Fruit fly (Drosophila melanogaster) whole organism, embryonic: Measurements from ENCODE around the gene put.

Source experiments
- Antp ChIP-seq: fragments of 200-800 bp; sonication (Bioruptor generic); optimal IDR thresholded peaks from 3 replicates; lab custom pipeline; 2016; ENCODE audit warnings: missing biosample characterization, missing genetic modification characterization
- C15 ChIP-seq: fragments of 200-800 bp; sonication (Bioruptor generic); IDR thresholded peaks from 3 replicates; pipeline ENCODE4 v1.3.6; 2022; ENCODE audit warnings: missing biosample characterization, missing genetic modification characterization
- CG10274 ChIP-seq: fragments of 200-800 bp; sonication (Bioruptor generic); optimal IDR thresholded peaks from 3 replicates; lab custom pipeline; 2017; ENCODE audit warnings: missing biosample characterization, mild to moderate bottlenecking, missing genetic modification characterization
- CG11247 ChIP-seq: fragments of 200-800 bp; sonication (Bioruptor generic); IDR thresholded peaks from 2 replicates; pipeline ENCODE4 v1.3.6; 2022; ENCODE audit warnings: missing biosample characterization, missing genetic modification characterization
- CG11696 ChIP-seq: fragments of 200-800 bp; sonication (Bioruptor generic); IDR thresholded peaks from 2 replicates; pipeline ENCODE4 v1.3.6; 2022; ENCODE audit warnings: missing biosample characterization, missing genetic modification characterization
- CG1233 ChIP-seq: fragments of 200-800 bp; sonication (Bioruptor generic); optimal IDR thresholded peaks from 4 replicates; lab custom pipeline; 2018; ENCODE audit warnings: missing biosample characterization, mild to moderate bottlenecking, missing genetic modification characterization
- CG13894 ChIP-seq: fragments of 200-800 bp; sonication (Bioruptor generic); optimal IDR thresholded peaks from 3 replicates; lab custom pipeline; 2018; ENCODE audit warnings: missing biosample characterization, mild to moderate bottlenecking, missing genetic modification characterization, moderate library complexity
- CG1602 ChIP-seq: fragments of 200-800 bp; sonication (Bioruptor generic); optimal IDR thresholded peaks from 3 replicates; lab custom pipeline; 2016; ENCODE audit warnings: missing biosample characterization, missing genetic modification characterization
- CG2199 ChIP-seq: fragments of 200-800 bp; sonication (Bioruptor generic); IDR thresholded peaks from 3 replicates; pipeline ENCODE4 v1.3.6; 2022; ENCODE audit warnings: missing biosample characterization, missing genetic modification characterization
- CG31388 ChIP-seq: fragments of 200-800 bp; sonication (Bioruptor generic); optimal IDR thresholded peaks from 2 replicates; lab custom pipeline; 2016; ENCODE audit warnings: missing biosample characterization, missing genetic modification characterization
- CG31441 ChIP-seq: fragments of 200-800 bp; sonication (Bioruptor generic); IDR thresholded peaks from 2 replicates; pipeline ENCODE4 v1.3.6; 2022; ENCODE audit warnings: missing biosample characterization, missing genetic modification characterization
- CG3838 ChIP-seq: fragments of 200-800 bp; sonication (Bioruptor generic); optimal IDR thresholded peaks from 3 replicates; lab custom pipeline; 2016; ENCODE audit warnings: missing biosample characterization, missing genetic modification characterization
- CG4282 ChIP-seq: fragments of 200-800 bp; sonication (Bioruptor generic); optimal IDR thresholded peaks from 2 replicates; lab custom pipeline; 2016; ENCODE audit warnings: missing biosample characterization, missing genetic modification characterization
- CG4328 ChIP-seq: fragments of 200-800 bp; sonication (Bioruptor generic); optimal IDR thresholded peaks from 3 replicates; lab custom pipeline; 2017; ENCODE audit warnings: missing biosample characterization, missing genetic modification reagents, missing genetic modification characterization
- CG4360 ChIP-seq: fragments of 200-800 bp; sonication (Bioruptor generic); IDR thresholded peaks from 2 replicates; pipeline ENCODE4 v1.3.6; 2022; ENCODE audit warnings: missing biosample characterization, missing genetic modification characterization
- CG9437 ChIP-seq: fragments of 200-800 bp; sonication (Bioruptor generic); optimal IDR thresholded peaks from 2 replicates; lab custom pipeline; 2018; ENCODE audit warnings: missing biosample characterization, mild to moderate bottlenecking, missing genetic modification characterization
- CG9876 ChIP-seq: fragments of 200-800 bp; sonication (Bioruptor generic); optimal IDR thresholded peaks from 2 replicates; lab custom pipeline; 2016; ENCODE audit warnings: missing biosample characterization, missing genetic modification characterization
- Camta ChIP-seq: fragments of 200-800 bp; sonication (Bioruptor generic); optimal IDR thresholded peaks from 2 replicates; lab custom pipeline; 2016; ENCODE audit warnings: missing biosample characterization, missing genetic modification characterization
- Doc3 ChIP-seq: fragments of 200-800 bp; sonication (Bioruptor generic); IDR thresholded peaks from 3 replicates; pipeline ENCODE4 v1.3.6; 2022; ENCODE audit warnings: missing biosample characterization, missing genetic modification characterization; ENCODE audit not compliant: partially characterized antibody
- Ets97D ChIP-seq: fragments of 200-800 bp; sonication (Bioruptor generic); optimal IDR thresholded peaks from 3 replicates; lab custom pipeline; 2016; ENCODE audit warnings: missing biosample characterization, missing genetic modification characterization
- Gsc ChIP-seq: fragments of 200-800 bp; sonication (Bioruptor generic); IDR thresholded peaks from 2 replicates; pipeline ENCODE4 v1.3.6; 2022; ENCODE audit warnings: missing biosample characterization, missing genetic modification characterization
- Gug ChIP-seq: fragments of 200-800 bp; sonication (Bioruptor generic); IDR thresholded peaks from 4 replicates; pipeline ENCODE4 v1.3.6; 2022; ENCODE audit warnings: missing biosample characterization, missing genetic modification characterization
- HHEX ChIP-seq: fragments of 200-800 bp; sonication (Bioruptor generic); optimal IDR thresholded peaks from 3 replicates; lab custom pipeline; 2017; ENCODE audit warnings: missing biosample characterization, mild to moderate bottlenecking, missing genetic modification characterization, missing genetic modification reagents
- Hand ChIP-seq: fragments of 200-800 bp; sonication (Bioruptor generic); optimal IDR thresholded peaks from 2 replicates; lab custom pipeline; 2017; ENCODE audit warnings: mild to moderate bottlenecking, missing biosample characterization, missing genetic modification reagents, missing genetic modification characterization
- Hey ChIP-seq: fragments of 200-800 bp; sonication (Bioruptor generic); optimal IDR thresholded peaks from 3 replicates; lab custom pipeline; 2018; ENCODE audit warnings: missing biosample characterization, mild to moderate bottlenecking, missing genetic modification characterization
- Max ChIP-seq: fragments of 200-800 bp; sonication (Bioruptor generic); optimal IDR thresholded peaks from 2 replicates; lab custom pipeline; 2016; ENCODE audit warnings: missing biosample characterization, mild to moderate bottlenecking, missing genetic modification characterization
- Nf-YB ChIP-seq: fragments of 200-800 bp; sonication (Bioruptor generic); optimal IDR thresholded peaks from 3 replicates; lab custom pipeline; 2019; ENCODE audit warnings: missing biosample characterization, mild to moderate bottlenecking, missing genetic modification characterization, moderate library complexity
- Rfx ChIP-seq: fragments of 200-800 bp; sonication (Bioruptor generic); IDR thresholded peaks from 2 replicates; pipeline ENCODE4 v1.3.6; 2022; ENCODE audit warnings: missing biosample characterization, missing genetic modification characterization
- Scr ChIP-seq: fragments of 200-800 bp; sonication (Bioruptor generic); IDR thresholded peaks from 2 replicates; pipeline ENCODE4 v1.3.6; 2022; ENCODE audit warnings: missing biosample characterization, missing genetic modification characterization; ENCODE audit not compliant: partially characterized antibody
- Ssrp ChIP-seq: fragments of 200-800 bp; sonication (Bioruptor generic); optimal IDR thresholded peaks from 2 replicates; lab custom pipeline; 2018; ENCODE audit warnings: missing biosample characterization, mild to moderate bottlenecking, missing genetic modification characterization, moderate library complexity
- Xrp1 ChIP-seq: fragments of 200-800 bp; sonication (Bioruptor generic); IDR thresholded peaks from 2 replicates; pipeline ENCODE4 v1.3.6; 2022; ENCODE audit warnings: missing biosample characterization, missing genetic modification characterization
- ab ChIP-seq: fragments of 200-800 bp; sonication (Bioruptor generic); optimal IDR thresholded peaks from 2 replicates; lab custom pipeline; 2016; ENCODE audit warnings: missing biosample characterization, missing genetic modification characterization
- gce ChIP-seq: fragments of 200-800 bp; sonication (Bioruptor generic); IDR thresholded peaks from 3 replicates; pipeline ENCODE4 v1.3.6; 2022; ENCODE audit warnings: missing biosample characterization, missing genetic modification characterization
- gcm2 ChIP-seq: fragments of 200-800 bp; sonication (Bioruptor generic); optimal IDR thresholded peaks from 2 replicates; lab custom pipeline; 2016; ENCODE audit warnings: missing biosample characterization, missing genetic modification characterization
- kah ChIP-seq: fragments of 200-800 bp; sonication (Bioruptor generic); optimal IDR thresholded peaks from 2 replicates; lab custom pipeline; 2018; ENCODE audit warnings: missing biosample characterization, mild to moderate bottlenecking, missing genetic modification characterization
- kni ChIP-seq: fragments of 200-800 bp; sonication (Bioruptor generic); optimal IDR thresholded peaks from 3 replicates; lab custom pipeline; 2017; ENCODE audit warnings: mild to moderate bottlenecking, missing biosample characterization, missing genetic modification reagents, missing genetic modification characterization
- mld ChIP-seq: fragments of 200-800 bp; sonication (Bioruptor generic); IDR thresholded peaks from 3 replicates; pipeline ENCODE4 v1.3.6; 2022; ENCODE audit warnings: missing biosample characterization, missing genetic modification characterization; ENCODE audit not compliant: partially characterized antibody
- pb ChIP-seq: fragments of 200-800 bp; sonication (Bioruptor generic); optimal IDR thresholded peaks from 3 replicates; lab custom pipeline; 2016; ENCODE audit warnings: missing biosample characterization, missing genetic modification characterization
- ranshi ChIP-seq: fragments of 200-800 bp; sonication (Bioruptor generic); IDR thresholded peaks from 2 replicates; pipeline ENCODE4 v1.3.6; 2022; ENCODE audit warnings: missing biosample characterization, missing genetic modification characterization
- ro ChIP-seq: fragments of 200-800 bp; sonication (Bioruptor generic); IDR thresholded peaks from 2 replicates; pipeline ENCODE4 v1.3.6; 2022; ENCODE audit warnings: missing biosample characterization, missing genetic modification characterization
- schlank ChIP-seq: fragments of 200-800 bp; sonication (Bioruptor generic); optimal IDR thresholded peaks from 2 replicates; lab custom pipeline; 2018; ENCODE audit warnings: missing biosample characterization, mild to moderate bottlenecking, missing genetic modification characterization
- slbo ChIP-seq: fragments of 200-800 bp; sonication (Bioruptor generic); IDR thresholded peaks from 2 replicates; pipeline ENCODE4 v1.3.6; 2022; ENCODE audit warnings: missing biosample characterization, missing genetic modification characterization
- sob ChIP-seq: fragments of 200-800 bp; sonication (Bioruptor generic); IDR thresholded peaks from 2 replicates; pipeline ENCODE4 v1.3.6; 2022; ENCODE audit warnings: missing biosample characterization, missing genetic modification characterization
- sr ChIP-seq: fragments of 200-800 bp; sonication (Bioruptor generic); IDR thresholded peaks from 3 replicates; pipeline ENCODE4 v1.3.6; 2022; ENCODE audit warnings: missing biosample characterization, missing genetic modification characterization
- sug ChIP-seq: fragments of 200-800 bp; optimal IDR thresholded peaks from 2 replicates; lab custom pipeline; 2019; ENCODE audit warnings: missing biosample characterization, mild to moderate bottlenecking, missing genetic modification characterization, moderate library complexity
- tna ChIP-seq: fragments of 200-800 bp; sonication (Bioruptor generic); IDR thresholded peaks from 2 replicates; pipeline ENCODE4 v1.3.6; 2022; ENCODE audit warnings: missing biosample characterization, missing genetic modification characterization; ENCODE audit not compliant: partially characterized antibody
- unc-4 ChIP-seq: fragments of 200-800 bp; sonication (Bioruptor generic); IDR thresholded peaks from 2 replicates; pipeline ENCODE4 v1.3.6; 2022; ENCODE audit warnings: missing biosample characterization, missing genetic modification characterization; ENCODE audit not compliant: partially characterized antibody
- wek ChIP-seq: fragments of 200-800 bp; sonication (Bioruptor generic); optimal IDR thresholded peaks from 3 replicates; lab custom pipeline; 2018; ENCODE audit warnings: missing biosample characterization, mild to moderate bottlenecking, missing genetic modification characterization, moderate library complexity
- zfh1 ChIP-seq: fragments of 200-800 bp; sonication (Bioruptor generic); IDR thresholded peaks from 3 replicates; pipeline ENCODE4 v1.3.6; 2022; ENCODE audit warnings: missing biosample characterization, missing genetic modification characterization

Gene put

dm6 chr3R:14654976-14655896 lies 29.7 kb upstream of the put start (continued):
- TF ChIP-seq CG4360 (GFP tag; lab: Robert Waterston, UW) (peak; percentile 88), gce (GFP tag; lab: Robert Waterston, UW) (peak; percentile 86), gcm2 (GFP tag; lab: Kevin White, UChicago) (peak; percentile 52), unc-4 (GFP tag; lab: Robert Waterston, UW) (peak; percentile 66), Ets97D (GFP tag; lab: Kevin White, UChicago) (peak; percentile 61), C15 (GFP tag; lab: Robert Waterston, UW) (peak; percentile 59; the same call in 1 of the 3 replicates), HHEX (GFP tag; lab: Kevin White, UChicago) (peak; percentile 94), zfh1 (GFP tag; lab: Robert Waterston, UW) (peak; percentile 94), CG31388 (GFP tag; lab: Kevin White, UChicago) (peak; percentile 53), CG9876 (peak; percentile 83), CG2199 (peak; percentile 78; the same call in 2 of the 3 replicates), Scr (GFP tag; lab: Robert Waterston, UW) (peak; percentile 76), ranshi (GFP tag; lab: Robert Waterston, UW) (peak; percentile 94), sug (peak; percentile 93), pb (peak; percentile 86), CG1233 (GFP tag; lab: Kevin White, UChicago) (peak; percentile 92), CG31441 (GFP tag; lab: Robert Waterston, UW) (peak; percentile 82), Gug (peak; percentile 85), Ssrp (peak; percentile 88), CG1602 (GFP tag; lab: Kevin White, UChicago) (peak; percentile 90), kah (GFP tag; lab: Kevin White, UChicago) (peak; percentile 84), Antp (GFP tag; lab: Kevin White, UChicago) (peak; percentile 88), Gsc (GFP tag; lab: Robert Waterston, UW) (no peak), Xrp1 (GFP tag; lab: Robert Waterston, UW) (peak; percentile 95), CG13894 (tag; lab: Kevin White, UChicago) (peak; percentile 93), CG4328 (GFP tag; lab: Kevin White, UChicago) (peak; percentile 93), sob (GFP tag; lab: Robert Waterston, UW) (peak; percentile 92), wek (GFP tag; lab: Kevin White, UChicago) (peak; percentile 87), CG4282 (peak; percentile 84), ro (GFP tag; lab: Robert Waterston, UW) (no peak; the same call in 1 of the 2 replicates), CG11247 (GFP tag; lab: Robert Waterston, UW) (peak; percentile 85), Doc3 (peak; percentile 60; the same call in 2 of the 3 replicates), tna (GFP tag; lab: Robert Waterston, UW) (no peak), Hand (GFP tag; lab: Kevin White, UChicago) (peak; percentile 93), Nf-YB (GFP tag; lab: Kevin White, UChicago) (peak; percentile 13), sr (GFP tag; lab: Robert Waterston, UW) (peak; percentile 70; the same call in 2 of the 3 replicates), CG9437 (GFP tag; lab: Kevin White, UChicago) (no peak), Rfx (GFP tag; lab: Robert Waterston, UW) (peak; percentile 95), ab (peak; percentile 75), mld (GFP tag; lab: Robert Waterston, UW) (no peak), Max (peak; percentile 92), kni (GFP tag; lab: Kevin White, UChicago) (peak; percentile 91), CG11696 (peak; percentile 78), CG3838 (GFP tag; lab: Kevin White, UChicago) (peak; percentile 23), Camta (GFP tag; lab: Kevin White, UChicago) (peak; percentile 92), slbo (peak; percentile 94), CG10274 (GFP tag; lab: Kevin White, UChicago) (peak; percentile 86), Hey (peak; percentile 81), schlank (peak; percentile 95)
